Worm (Caenorhabditis elegans) whole organism, L1 larva: ENCODE results near the gene str-123.

Experiments used
- C16A3.4 ChIP-seq: fragments of 150-350 bp; optimal IDR thresholded peaks from 2 replicates; lab custom pipeline; 2014; ENCODE audit warnings: missing biosample characterization, missing genetic modification characterization
- irx-1 ChIP-seq: sonication (generic microtip); optimal IDR thresholded peaks from 2 replicates; lab custom pipeline; 2016; ENCODE audit warnings: missing genetic modification characterization, missing compliant biosample characterization
- lir-3 ChIP-seq: sonication (generic microtip); optimal IDR thresholded peaks from 2 replicates; lab custom pipeline; 2016; ENCODE audit warnings: mild to moderate bottlenecking, missing genetic modification characterization, moderate library complexity, missing compliant biosample characterization; ENCODE audit not compliant: poor library complexity
- pqm-1 ChIP-seq: sonication (generic microtip); optimal IDR thresholded peaks from 3 replicates; lab custom pipeline; 2017; ENCODE audit warnings: missing biosample characterization, missing genetic modification characterization
- skn-1 ChIP-seq: fragments of 150-350 bp; optimal IDR thresholded peaks from 2 replicates; lab custom pipeline; 2014; ENCODE audit warnings: missing biosample characterization, missing genetic modification characterization
- zag-1 ChIP-seq: fragments of 150-350 bp; optimal IDR thresholded peaks from 2 replicates; lab custom pipeline; 2014; ENCODE audit warnings: missing biosample characterization, missing genetic modification characterization

ce11 chrX:12792554-12792953 lies 2.4 kb downstream of the str-123 start, which contains the start of gene abf-5:
- TF ChIP-seq zag-1 (no peak), irx-1 (no peak), C16A3.4 (no peak), pqm-1 (tag; lab: Kevin White, UChicago) (no peak), skn-1 (tag; lab: Kevin White, UChicago) (no peak), lir-3 (tag; lab: Kevin White, UChicago) (no peak)
